Worm (Caenorhabditis elegans) whole organism, midembryonic: ENCODE data around the gene sdz-36.

Experiments used
- T22C8.4 ChIP-seq: fragments of 200-800 bp; sonication (Bioruptor generic); IDR thresholded peaks from 2 replicates; pipeline ENCODE4 v1.3.6; 2022; ENCODE audit warnings: missing genetic modification characterization, missing compliant biosample characterization
- cog-1 ChIP-seq: sonication (generic microtip); optimal IDR thresholded peaks from 2 replicates; lab custom pipeline; 2016; ENCODE audit warnings: missing genetic modification characterization, missing compliant biosample characterization
- flt-1 ChIP-seq: fragments of 200-800 bp; sonication (Bioruptor generic); IDR thresholded peaks from 2 replicates; pipeline ENCODE4 v1.3.6; 2022; ENCODE audit warnings: missing genetic modification characterization, missing compliant biosample characterization
- klf-2 ChIP-seq: fragments of 200-800 bp; sonication (Bioruptor generic); conservative IDR thresholded peaks from 2 replicates; pipeline ENCODE4 v1.3.6; 2022; ENCODE audit warnings: missing genetic modification reagents, missing genetic modification characterization, missing compliant biosample characterization
- med-1 ChIP-seq: sonication (generic microtip); optimal IDR thresholded peaks from 2 replicates; lab custom pipeline; 2017; ENCODE audit warnings: missing genetic modification characterization, mild to moderate bottlenecking, missing compliant biosample characterization, antibody characterized with exemption, missing genetic modification reagents; ENCODE audit not compliant: insufficient read depth
- tab-1 ChIP-seq: fragments of 200-800 bp; sonication (Bioruptor generic); IDR thresholded peaks from 2 replicates; pipeline ENCODE4 v1.3.6; 2022; ENCODE audit warnings: missing genetic modification characterization, missing compliant biosample characterization
- ztf-23 ChIP-seq: fragments of 200-800 bp; sonication (Bioruptor generic); IDR thresholded peaks from 2 replicates; pipeline ENCODE4 v1.3.6; 2022; ENCODE audit warnings: missing genetic modification reagents, missing genetic modification characterization, missing compliant biosample characterization
- ztf-29 ChIP-seq: fragments of 200-800 bp; sonication (Bioruptor generic); IDR thresholded peaks from 2 replicates; pipeline ENCODE4 v1.3.6; 2022; ENCODE audit warnings: missing genetic modification reagents, missing genetic modification characterization, missing compliant biosample characterization

DNA sequence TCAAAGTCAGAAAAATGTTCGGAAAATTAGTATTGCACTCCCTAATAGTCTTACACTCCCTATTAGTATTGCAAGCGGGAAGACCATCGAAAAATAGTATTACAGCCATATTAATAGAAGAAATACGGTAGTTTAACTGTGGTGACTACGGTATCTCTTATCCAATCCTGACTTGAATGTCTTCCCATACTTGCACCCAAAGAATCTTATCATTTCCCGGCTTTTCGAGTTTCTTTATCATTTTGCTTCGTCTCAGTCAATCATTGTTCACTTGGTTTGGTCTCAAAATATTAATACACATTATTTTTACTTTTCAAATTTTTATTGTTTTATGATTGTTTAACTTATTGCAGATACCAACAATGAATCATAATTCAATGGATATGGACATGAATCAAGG lies 37.6 kb upstream of the sdz-36 start, which contains the start of gene F58G6.3:
- no peak for TF ChIP-seq T22C8.4
- no peak for TF ChIP-seq ztf-23 (GFP tag; lab: Robert Waterston, UW)
- TF ChIP-seq klf-2 (GFP tag; lab: Robert Waterston, UW) = no peak
- no peak for TF ChIP-seq flt-1 (GFP tag; lab: Robert Waterston, UW)
- no peak for TF ChIP-seq tab-1 (GFP tag; lab: Robert Waterston, UW)
- TF ChIP-seq cog-1 = no peak
- no peak for TF ChIP-seq ztf-29 (GFP tag; lab: Robert Waterston, UW)
- no peak for TF ChIP-seq med-1 (GFP tag; lab: Kevin White, UChicago)
